Worm (Caenorhabditis elegans) whole organism, midembryonic: ENCODE data around the gene T09A5.5.

Experiments
- T22C8.4 ChIP-seq: fragments of 200-800 bp; sonication (Bioruptor generic); IDR thresholded peaks from 2 replicates; pipeline ENCODE4 v1.3.6; 2022; ENCODE audit warnings: missing genetic modification characterization, missing compliant biosample characterization
- cog-1 ChIP-seq: sonication (generic microtip); optimal IDR thresholded peaks from 2 replicates; lab custom pipeline; 2016; ENCODE audit warnings: missing genetic modification characterization, missing compliant biosample characterization
- flt-1 ChIP-seq: fragments of 200-800 bp; sonication (Bioruptor generic); IDR thresholded peaks from 2 replicates; pipeline ENCODE4 v1.3.6; 2022; ENCODE audit warnings: missing genetic modification characterization, missing compliant biosample characterization
- klf-2 ChIP-seq: fragments of 200-800 bp; sonication (Bioruptor generic); conservative IDR thresholded peaks from 2 replicates; pipeline ENCODE4 v1.3.6; 2022; ENCODE audit warnings: missing genetic modification reagents, missing genetic modification characterization, missing compliant biosample characterization
- tab-1 ChIP-seq: fragments of 200-800 bp; sonication (Bioruptor generic); IDR thresholded peaks from 2 replicates; pipeline ENCODE4 v1.3.6; 2022; ENCODE audit warnings: missing genetic modification characterization, missing compliant biosample characterization
- ztf-23 ChIP-seq: fragments of 200-800 bp; sonication (Bioruptor generic); IDR thresholded peaks from 2 replicates; pipeline ENCODE4 v1.3.6; 2022; ENCODE audit warnings: missing genetic modification reagents, missing genetic modification characterization, missing compliant biosample characterization

DNA sequence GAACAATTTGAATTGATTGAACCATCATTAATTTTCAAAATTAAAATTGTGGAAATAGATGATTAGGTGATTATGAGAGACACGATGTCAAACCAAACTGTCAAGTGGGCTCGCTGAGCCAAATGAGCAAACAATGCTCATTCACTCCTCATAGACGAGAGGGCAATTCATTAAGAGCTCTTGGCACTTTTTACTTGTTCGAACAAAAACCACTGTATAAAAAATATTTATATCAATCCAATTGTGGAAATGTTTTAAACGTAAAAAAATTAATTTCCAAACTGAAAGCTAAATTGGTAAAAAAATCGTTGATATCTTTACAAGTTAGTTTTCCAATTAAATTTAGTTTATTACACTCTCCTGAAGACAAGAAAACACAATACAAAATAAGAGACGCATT lies 3.9 kb downstream of the T09A5.5 start, which contains the start of gene acr-7:
- no peak for TF ChIP-seq T22C8.4 (GFP tag; lab: Robert Waterston, UW)
- no peak for TF ChIP-seq cog-1 (tag; lab: Kevin White, UChicago)
- TF ChIP-seq flt-1 (GFP tag; lab: Robert Waterston, UW) = no peak
- TF ChIP-seq ztf-23 (GFP tag; lab: Robert Waterston, UW) = no peak
- no peak for TF ChIP-seq klf-2
- no peak for TF ChIP-seq tab-1
